Worm (Caenorhabditis elegans): ENCODE measurements around the gene ZK1248.19.

DNA sequence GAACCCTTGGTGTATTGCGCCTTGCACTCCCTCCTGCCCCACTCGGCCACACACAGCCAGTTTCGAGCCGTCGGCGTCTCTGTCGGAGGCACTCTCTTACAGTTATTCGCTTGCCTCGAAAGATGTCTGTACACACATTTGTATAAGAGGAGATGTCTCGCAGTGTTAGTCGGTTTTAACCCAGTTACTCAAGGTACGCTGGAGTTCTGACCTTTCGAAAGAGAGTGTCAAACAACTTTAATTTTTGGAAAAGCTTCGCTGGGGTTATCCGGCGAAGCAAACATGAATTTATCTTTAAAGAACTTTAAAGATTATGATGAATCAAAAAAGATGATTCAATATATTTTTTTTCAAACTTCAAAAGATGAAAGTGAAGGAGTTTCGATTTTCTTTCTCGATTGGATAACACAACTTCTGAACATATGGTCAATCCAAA lies 5.5 kb upstream of the ZK1248.19 start:
- peak; percentile 80 for TF ChIP-seq ets-7 (tag; optimal IDR thresholded peaks at IDR 0.05)
- peak; percentile 79 for TF ChIP-seq tbx-11 (GFP tag; IDR thresholded peaks at IDR 0.05)
- TF ChIP-seq ama-1 (optimal IDR thresholded peaks at IDR 0.05) = peak; percentile 100

Data from whole organism, early embryonic.